Worm (Caenorhabditis elegans) whole organism, L2 larva: ENCODE results near the gene gln-6.

Experiments
- C34F6.9 ChIP-seq: fragments of 150-350 bp; optimal IDR thresholded peaks from 2 replicates; lab custom pipeline; 2014; ENCODE audit warnings: missing biosample characterization, missing genetic modification characterization
- F13H6.1 ChIP-seq: sonication (generic microtip); optimal IDR thresholded peaks from 2 replicates; lab custom pipeline; 2016; ENCODE audit warnings: missing genetic modification characterization, missing compliant biosample characterization
- R02D3.7 ChIP-seq: fragments of 150-350 bp; optimal IDR thresholded peaks from 2 replicates; lab custom pipeline; 2014; ENCODE audit warnings: missing biosample characterization, missing genetic modification characterization
- Y55F3AM.14 ChIP-seq: fragments of 200-800 bp; sonication (Bioruptor generic); optimal IDR thresholded peaks from 2 replicates; lab custom pipeline; 2018; ENCODE audit warnings: mild to moderate bottlenecking, missing genetic modification characterization, missing compliant biosample characterization
- ZK546.5 ChIP-seq: sonication (generic microtip); optimal IDR thresholded peaks from 2 replicates; lab custom pipeline; 2017; ENCODE audit warnings: missing biosample characterization, missing genetic modification characterization
- alr-1 ChIP-seq: fragments of 150-350 bp; optimal IDR thresholded peaks from 2 replicates; lab custom pipeline; 2014; ENCODE audit warnings: missing biosample characterization, missing genetic modification characterization
- aly-2 ChIP-seq: fragments of 150-350 bp; optimal IDR thresholded peaks from 2 replicates; lab custom pipeline; 2014; ENCODE audit warnings: missing biosample characterization, missing genetic modification characterization
- ama-1 ChIP-seq: fragments of 150-350 bp; optimal IDR thresholded peaks from 2 replicates; lab custom pipeline; 2018; ENCODE audit warnings: inconsistent platforms
- blmp-1 ChIP-seq: sonication (generic microtip); optimal IDR thresholded peaks from 2 replicates; lab custom pipeline; 2017; ENCODE audit warnings: missing genetic modification characterization, mild to moderate bottlenecking, missing compliant biosample characterization, antibody characterized with exemption, moderate library complexity; ENCODE audit not compliant: insufficient read depth
- ceh-16 ChIP-seq: fragments of 150-350 bp; optimal IDR thresholded peaks from 2 replicates; lab custom pipeline; 2014; ENCODE audit warnings: missing biosample characterization, missing genetic modification characterization
- ceh-82 ChIP-seq: fragments of 150-350 bp; optimal IDR thresholded peaks from 2 replicates; lab custom pipeline; 2014; ENCODE audit warnings: missing biosample characterization, missing genetic modification characterization
- crh-2 ChIP-seq: sonication (generic microtip); optimal IDR thresholded peaks from 2 replicates; lab custom pipeline; 2017; ENCODE audit warnings: missing biosample characterization, missing genetic modification characterization
- dmd-4 ChIP-seq: sonication (generic microtip); optimal IDR thresholded peaks from 2 replicates; lab custom pipeline; 2017; ENCODE audit warnings: missing biosample characterization, missing genetic modification characterization
- egl-27 ChIP-seq: sonication (generic microtip); optimal IDR thresholded peaks from 3 replicates; lab custom pipeline; 2017; ENCODE audit warnings: missing biosample characterization, missing genetic modification reagents, missing genetic modification characterization
- elt-1 ChIP-seq: fragments of 150-350 bp; optimal IDR thresholded peaks from 2 replicates; lab custom pipeline; 2014; ENCODE audit warnings: missing biosample characterization, missing genetic modification characterization
- elt-3 ChIP-seq: sonication (generic microtip); optimal IDR thresholded peaks from 2 replicates; lab custom pipeline; 2017; ENCODE audit warnings: missing biosample characterization, missing genetic modification characterization
- fos-1 ChIP-seq: fragments of 150-350 bp; optimal IDR thresholded peaks from 2 replicates; lab custom pipeline; 2014; ENCODE audit warnings: missing biosample characterization, missing genetic modification characterization
- gmeb-1 ChIP-seq: fragments of 150-350 bp; optimal IDR thresholded peaks from 2 replicates; lab custom pipeline; 2014; ENCODE audit warnings: missing biosample characterization, missing genetic modification characterization
- lin-11 ChIP-seq: fragments of 150-350 bp; sonication (generic microtip); optimal IDR thresholded peaks from 2 replicates; lab custom pipeline; 2014; ENCODE audit warnings: missing biosample characterization, missing genetic modification characterization, inconsistent platforms, mixed read lengths
- lin-13 ChIP-seq: fragments of 150-350 bp; optimal IDR thresholded peaks from 2 replicates; lab custom pipeline; 2014; ENCODE audit warnings: missing biosample characterization, missing genetic modification reagents, missing genetic modification characterization
- lsy-2 ChIP-seq, 2 experiments: fragments of 150-350 bp in 1 of 2; sonication (generic microtip) in 1 of 2; optimal IDR thresholded peaks; 2 replicates each; lab custom pipeline; 2014 to 2017; ENCODE audit warnings: missing biosample characterization in 2 of 2, missing genetic modification characterization in 2 of 2
- mab-5 ChIP-seq: fragments of 150-350 bp; optimal IDR thresholded peaks from 2 replicates; lab custom pipeline; 2014; ENCODE audit warnings: missing biosample characterization, missing genetic modification characterization
- mbf-1 ChIP-seq: sonication (generic microtip); optimal IDR thresholded peaks from 2 replicates; lab custom pipeline; 2017; ENCODE audit warnings: missing biosample characterization, missing genetic modification characterization
- mdl-1 ChIP-seq, 2 experiments: fragments of 150-350 bp in 1 of 2; sonication (generic microtip) in 1 of 2; optimal IDR thresholded peaks; 2 replicates each; lab custom pipeline; 2017; ENCODE audit warnings: missing biosample characterization in 2 of 2, missing genetic modification characterization in 2 of 2
- nhr-10 ChIP-seq: sonication (generic microtip); optimal IDR thresholded peaks from 2 replicates; lab custom pipeline; 2017; ENCODE audit warnings: missing biosample characterization, missing genetic modification characterization
- nhr-11 ChIP-seq: fragments of 150-350 bp; optimal IDR thresholded peaks from 2 replicates; lab custom pipeline; 2014; ENCODE audit warnings: missing biosample characterization, missing genetic modification characterization
- nhr-12 ChIP-seq: fragments of 150-350 bp; optimal IDR thresholded peaks from 2 replicates; lab custom pipeline; 2014; ENCODE audit warnings: missing biosample characterization, missing genetic modification characterization
- nhr-129 ChIP-seq: fragments of 150-350 bp; optimal IDR thresholded peaks from 2 replicates; lab custom pipeline; 2014; ENCODE audit warnings: missing biosample characterization, missing genetic modification characterization
- nhr-21 ChIP-seq: fragments of 150-350 bp; optimal IDR thresholded peaks from 2 replicates; lab custom pipeline; 2014; ENCODE audit warnings: missing biosample characterization, missing genetic modification characterization
- nhr-23 ChIP-seq: fragments of 150-350 bp; optimal IDR thresholded peaks from 2 replicates; lab custom pipeline; 2014; ENCODE audit warnings: missing biosample characterization, missing genetic modification reagents, missing genetic modification characterization
- nhr-25 ChIP-seq: fragments of 150-350 bp; sonication (generic microtip); optimal IDR thresholded peaks from 3 replicates; lab custom pipeline; 2014; ENCODE audit warnings: missing biosample characterization, missing genetic modification characterization
- nhr-6 ChIP-seq: fragments of 150-350 bp; optimal IDR thresholded peaks from 2 replicates; lab custom pipeline; 2014; ENCODE audit warnings: missing biosample characterization, missing genetic modification characterization
- nhr-77 ChIP-seq: fragments of 150-350 bp; optimal IDR thresholded peaks from 2 replicates; lab custom pipeline; 2014; ENCODE audit warnings: missing biosample characterization, missing genetic modification characterization
- peb-1 ChIP-seq: fragments of 150-350 bp; optimal IDR thresholded peaks from 2 replicates; lab custom pipeline; 2014; ENCODE audit warnings: missing biosample characterization, missing genetic modification characterization
- skn-1 ChIP-seq: sonication (generic microtip); optimal IDR thresholded peaks from 2 replicates; lab custom pipeline; 2017; ENCODE audit warnings: missing biosample characterization, missing genetic modification characterization
- sma-3 ChIP-seq: sonication (generic microtip); optimal IDR thresholded peaks from 2 replicates; lab custom pipeline; 2016; ENCODE audit warnings: missing genetic modification reagents, missing genetic modification characterization, missing compliant biosample characterization
- sma-9 ChIP-seq, 2 experiments: fragments of 150-350 bp in 1 of 2; sonication (generic microtip) in 1 of 2; optimal IDR thresholded peaks; 2 replicates each; lab custom pipeline; 2014 to 2016; ENCODE audit warnings: missing genetic modification characterization in 2 of 2, mild to moderate bottlenecking in 1 of 2, missing biosample characterization in 1 of 2, missing compliant biosample characterization in 1 of 2, missing genetic modification reagents in 1 of 2, moderate library complexity in 1 of 2
- snpc-4 ChIP-seq: fragments of 150-350 bp; optimal IDR thresholded peaks from 2 replicates; lab custom pipeline; 2014; ENCODE audit warnings: missing biosample characterization, missing genetic modification characterization
- unc-39 ChIP-seq: fragments of 150-350 bp; optimal IDR thresholded peaks from 2 replicates; lab custom pipeline; 2014; ENCODE audit warnings: missing biosample characterization, missing genetic modification characterization
- unc-55 ChIP-seq: fragments of 150-350 bp; sonication (generic microtip); optimal IDR thresholded peaks from 3 replicates; lab custom pipeline; 2014; ENCODE audit warnings: missing biosample characterization, missing genetic modification reagents, missing genetic modification characterization
- unc-62 ChIP-seq: fragments of 150-350 bp; optimal IDR thresholded peaks from 2 replicates; lab custom pipeline; 2014; ENCODE audit warnings: missing biosample characterization, missing genetic modification reagents, missing genetic modification characterization
- zag-1 ChIP-seq: fragments of 150-350 bp; optimal IDR thresholded peaks from 2 replicates; lab custom pipeline; 2014; ENCODE audit warnings: missing biosample characterization, missing genetic modification characterization
- ztf-1 ChIP-seq: fragments of 200-800 bp; sonication (Bioruptor generic); conservative IDR thresholded peaks from 2 replicates; pipeline ENCODE4 v1.3.6; 2022; ENCODE audit warnings: missing genetic modification characterization, missing compliant biosample characterization
- ztf-11 ChIP-seq: sonication (generic microtip); optimal IDR thresholded peaks from 2 replicates; lab custom pipeline; 2017; ENCODE audit warnings: missing biosample characterization, missing genetic modification characterization
- ztf-4 ChIP-seq: fragments of 150-350 bp; optimal IDR thresholded peaks from 2 replicates; lab custom pipeline; 2014; ENCODE audit warnings: missing biosample characterization, missing genetic modification characterization

Gene gln-6

ce11 chrIV:9762667-9763173, 22.0 kb upstream of the gln-6 start:
- TF ChIP-seq egl-27 (tag; lab: Kevin White, UChicago) (peak; percentile 1), gmeb-1 (no peak), ceh-82 (tag; lab: Kevin White, UChicago) (no peak), fos-1 (tag; lab: Kevin White, UChicago) (peak; percentile 85), nhr-10 (no peak), unc-39 (no peak)

ce11 chrIV:9761751-9762150, 21.1 kb upstream of the gln-6 start:
- TF ChIP-seq nhr-21 (tag; lab: Kevin White, UChicago) (no peak), crh-2 (tag; lab: Kevin White, UChicago) (peak; percentile 19), F13H6.1 (tag; lab: Kevin White, UChicago) (peak; percentile 2), mab-5 (tag; lab: Kevin White, UChicago) (no peak), nhr-129 (tag; lab: Kevin White, UChicago) (peak; percentile 3)

- TF ChIP-seq mbf-1 (tag; lab: Kevin White, UChicago) = no peak
These were observed 16.7 kb upstream of the gln-6 start, which contains the start of gene nhr-97 for ce11 chrIV:9757425-9757740. TSS of gene nhr-97 (plus strand) at chrIV:9757641.

ce11 chrIV:9756647-9757424, 16.1 kb upstream of the gln-6 start:
- TF ChIP-seq blmp-1 = peak; percentile 51
- TF ChIP-seq Y55F3AM.14 = no peak
- no peak for TF ChIP-seq elt-1 (tag; lab: Kevin White, UChicago)
- no peak for TF ChIP-seq nhr-11 (tag; lab: Kevin White, UChicago)
- no peak for TF ChIP-seq mab-5 (tag; lab: Kevin White, UChicago)
- peak; percentile 1 for TF ChIP-seq nhr-129 (tag; lab: Kevin White, UChicago)
- peak; percentile 55 for TF ChIP-seq gmeb-1
- no peak for TF ChIP-seq mdl-1 (tag; optimal IDR thresholded peaks at IDR 0.05; lab: Kevin White, UChicago)
- TF ChIP-seq lin-13 = no peak
- peak; percentile 53 for TF ChIP-seq nhr-21 (tag; lab: Kevin White, UChicago)
- no peak for TF ChIP-seq elt-3 (tag; lab: Kevin White, UChicago)
- TF ChIP-seq fos-1 (tag; lab: Kevin White, UChicago) = peak; percentile 73
- TF ChIP-seq unc-55 = no peak
- TF ChIP-seq unc-39 = no peak
- TF ChIP-seq ZK546.5 (tag; lab: Kevin White, UChicago) = no peak
- no peak for TF ChIP-seq dmd-4
- peak; percentile 60 for TF ChIP-seq sma-3
- no peak for TF ChIP-seq nhr-23 (tag; lab: Kevin White, UChicago)
- TF ChIP-seq ceh-82 (tag; lab: Kevin White, UChicago) = no peak
- TF ChIP-seq mbf-1 (tag; lab: Kevin White, UChicago) = no peak
- no peak for TF ChIP-seq unc-62 (GFP tag; lab: Kevin White, UChicago)
- no peak for TF ChIP-seq nhr-12 (tag; lab: Kevin White, UChicago)
- TF ChIP-seq zag-1 (tag; lab: Kevin White, UChicago) = no peak
- no peak for TF ChIP-seq snpc-4 (tag; lab: Kevin White, UChicago)
- TF ChIP-seq R02D3.7 (tag; lab: Kevin White, UChicago) = no peak
- no peak for TF ChIP-seq ztf-11 (tag; lab: Kevin White, UChicago)
- no peak for TF ChIP-seq ztf-4
- TF ChIP-seq alr-1 (tag; lab: Kevin White, UChicago) = no peak
- TF ChIP-seq nhr-25 (tag; lab: Kevin White, UChicago) = peak; percentile 69
- TF ChIP-seq skn-1 (tag; lab: Kevin White, UChicago) = no peak
- peak; percentile 59 for TF ChIP-seq sma-9 (GFP tag; optimal IDR thresholded peaks at IDR 0.05; lab: Kevin White, UChicago)
- TF ChIP-seq sma-9 (tag; optimal IDR thresholded peaks at IDR 0.05; lab: Kevin White, UChicago) = no peak
- no peak for TF ChIP-seq nhr-77
- TF ChIP-seq ama-1 (lab: Kevin White, UChicago) = no peak
- no peak for TF ChIP-seq ceh-16 (tag; lab: Kevin White, UChicago)
- peak; percentile 27 for TF ChIP-seq F13H6.1 (tag; lab: Kevin White, UChicago)
- no peak for TF ChIP-seq egl-27 (tag; lab: Kevin White, UChicago)
- TF ChIP-seq C34F6.9 = no peak
- TF ChIP-seq crh-2 (tag; lab: Kevin White, UChicago) = peak; percentile 62
- TF ChIP-seq ztf-1 (GFP tag; lab: Robert Waterston, UW) = no peak
- no peak for TF ChIP-seq lin-11 (tag; lab: Kevin White, UChicago)
- TF ChIP-seq peb-1 = no peak
- no peak for TF ChIP-seq nhr-10
- TF ChIP-seq aly-2 = no peak
- no peak for TF ChIP-seq nhr-6
- no peak for TF ChIP-seq lsy-2 (tag; optimal IDR thresholded peaks at IDR 0.05; lab: Kevin White, UChicago)
- TF ChIP-seq, all 48 proteins: peak for 10
